Worm (Caenorhabditis elegans) whole organism, L4 larva: ENCODE data around the gene AH10.2.

ENCODE experiments used
- aha-1 ChIP-seq: fragments of 150-350 bp; peaks from one replicate; lab custom pipeline; 2014; ENCODE audit warnings: missing biosample characterization, missing genetic modification characterization
- aly-2 ChIP-seq: sonication (generic microtip); optimal IDR thresholded peaks from 2 replicates; lab custom pipeline; 2018; ENCODE audit warnings: missing biosample characterization, missing genetic modification characterization
- ama-1 ChIP-seq: fragments of 150-350 bp; optimal IDR thresholded peaks from 2 replicates; lab custom pipeline; 2014; ENCODE audit warnings: inconsistent platforms, mixed read lengths
- fos-1 ChIP-seq: fragments of 150-350 bp; optimal IDR thresholded peaks from 2 replicates; lab custom pipeline; 2014; ENCODE audit warnings: missing biosample characterization, missing genetic modification characterization
- mdl-1 ChIP-seq, 2 experiments: fragments of 150-350 bp in 1 of 2; sonication (generic microtip) in 1 of 2; optimal IDR thresholded peaks; 2 replicates each; lab custom pipeline; 2014 to 2017; ENCODE audit warnings: missing biosample characterization in 2 of 2, missing genetic modification characterization in 2 of 2
- unc-62 ChIP-seq, 3 experiments: fragments of 150-350 bp in 1 of 3; sonication (generic microtip); optimal IDR thresholded peaks in 2 of 3; peaks in 1 of 3; 1 replicate in 1 of 3; 2 replicates in 2 of 3; lab custom pipeline; 2014 to 2017; ENCODE audit warnings: missing biosample characterization in 3 of 3, missing genetic modification characterization in 3 of 3, missing genetic modification reagents in 3 of 3, missing genotype in 1 of 3
- zfp-3 ChIP-seq: fragments of 200-800 bp; sonication (Bioruptor generic); conservative IDR thresholded peaks from 2 replicates; pipeline ENCODE4 v1.3.6; 2022; ENCODE audit warnings: missing genetic modification reagents, missing genetic modification characterization, missing compliant biosample characterization

DNA sequence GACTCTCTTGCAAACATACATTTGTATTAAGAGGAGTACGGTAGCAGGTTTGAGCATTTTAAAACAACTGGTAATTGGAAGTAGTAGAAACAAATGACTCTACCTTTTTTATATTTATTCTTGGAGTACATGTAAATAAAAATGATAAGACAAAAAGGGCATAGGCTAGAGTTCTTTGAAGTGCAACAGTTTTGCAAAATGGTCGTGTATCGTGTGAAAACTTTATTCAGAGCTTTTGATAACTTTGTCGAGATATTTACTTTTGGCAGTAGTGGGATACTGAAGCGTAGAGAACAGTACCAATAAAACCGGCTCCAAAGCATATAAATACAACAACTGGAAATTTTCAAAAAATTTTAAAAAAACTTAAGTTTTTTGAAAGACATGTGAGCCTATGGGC, 10.1 kb downstream of the AH10.2 start, which contains the start of gene cest-1.1:
- no peak for TF ChIP-seq zfp-3
- TF ChIP-seq aha-1 (tag; lab: Kevin White, UChicago) = no peak
- TF ChIP-seq ama-1 (lab: Kevin White, UChicago) = no peak
- no peak for TF ChIP-seq aly-2 (tag; lab: Kevin White, UChicago)
- TF ChIP-seq mdl-1 (tag; optimal IDR thresholded peaks at IDR 0.05; lab: Kevin White, UChicago) = no peak
- TF ChIP-seq unc-62 (GFP tag; optimal IDR thresholded peaks at IDR 0.05 in 1 of 2; lab: Kevin White, UChicago) = no peak
- no peak for TF ChIP-seq unc-62 (tag; optimal IDR thresholded peaks at IDR 0.05; lab: Kevin White, UChicago)
- no peak for TF ChIP-seq fos-1 (tag; lab: Kevin White, UChicago)
